Worm (Caenorhabditis elegans) whole organism, L3 larva: ENCODE results near the gene C54E10.7.
A peak's percentile ranks its signal among the peaks of the same experiment; 100 is the strongest.

Source experiments
- ZK546.5 ChIP-seq: sonication (generic microtip); optimal IDR thresholded peaks from 2 replicates; lab custom pipeline; 2017; ENCODE audit warnings: missing biosample characterization, missing genetic modification characterization
- pha-4 ChIP-seq: fragments of 150-350 bp; optimal IDR thresholded peaks from 2 replicates; lab custom pipeline; 2014; ENCODE audit warnings: missing biosample characterization, missing genetic modification reagents, missing genetic modification characterization

ce11 chrV:18838799-18839354 is 27.4 kb downstream of the C54E10.7 start, which contains the start of gene nhr-65:
- TF ChIP-seq pha-4 (tag; lab: Kevin White, UChicago), result peak; percentile 62
- no peak for TF ChIP-seq ZK546.5
